Worm (Caenorhabditis elegans) whole organism, L1 larva: Measurements from ENCODE around the gene srlf-37.

Experiments used
- C16A3.4 ChIP-seq: fragments of 150-350 bp; optimal IDR thresholded peaks from 2 replicates; lab custom pipeline; 2014; ENCODE audit warnings: missing biosample characterization, missing genetic modification characterization
- dsc-1 ChIP-seq: sonication (generic microtip); optimal IDR thresholded peaks from 2 replicates; lab custom pipeline; 2016; ENCODE audit warnings: mild to moderate bottlenecking, missing genetic modification characterization, missing compliant biosample characterization
- fkh-10 ChIP-seq: sonication (generic microtip); optimal IDR thresholded peaks from 2 replicates; lab custom pipeline; 2017; ENCODE audit warnings: missing biosample characterization, missing genetic modification reagents, missing genetic modification characterization
- fkh-8 ChIP-seq: sonication (generic microtip); optimal IDR thresholded peaks from 2 replicates; lab custom pipeline; 2016; ENCODE audit warnings: mild to moderate bottlenecking, missing genetic modification characterization, missing compliant biosample characterization
- hlh-17 ChIP-seq: fragments of 200-800 bp; sonication (Bioruptor generic); optimal IDR thresholded peaks from 2 replicates; lab custom pipeline; 2018; ENCODE audit warnings: missing genetic modification characterization, mild to moderate bottlenecking, missing compliant biosample characterization, moderate library complexity, borderline replicate concordance
- isw-1 ChIP-seq: fragments of 200-800 bp; sonication (Bioruptor generic); IDR thresholded peaks from 2 replicates; pipeline ENCODE4 v1.3.6; 2022; ENCODE audit warnings: missing genetic modification characterization, missing compliant biosample characterization
- lsy-2 ChIP-seq, 2 experiments: fragments of 150-350 bp; optimal IDR thresholded peaks; 2 replicates each; lab custom pipeline; 2014; ENCODE audit warnings: missing biosample characterization in 2 of 2, missing genetic modification characterization in 2 of 2
- mdl-1 ChIP-seq, 2 experiments: fragments of 150-350 bp; optimal IDR thresholded peaks; 2 replicates each; lab custom pipeline; 2014 to 2017; ENCODE audit warnings: missing biosample characterization in 2 of 2, missing genetic modification characterization in 2 of 2, inconsistent platforms in 1 of 2
- sptf-1 ChIP-seq: fragments of 150-350 bp; optimal IDR thresholded peaks from 2 replicates; lab custom pipeline; 2014; ENCODE audit warnings: missing biosample characterization, missing genetic modification characterization
- ztf-11 ChIP-seq, 2 experiments: sonication (generic microtip); optimal IDR thresholded peaks; 2 replicates each; lab custom pipeline; 2016 to 2017; ENCODE audit warnings: missing genetic modification characterization in 2 of 2, missing biosample characterization in 1 of 2, missing compliant biosample characterization in 1 of 2

DNA sequence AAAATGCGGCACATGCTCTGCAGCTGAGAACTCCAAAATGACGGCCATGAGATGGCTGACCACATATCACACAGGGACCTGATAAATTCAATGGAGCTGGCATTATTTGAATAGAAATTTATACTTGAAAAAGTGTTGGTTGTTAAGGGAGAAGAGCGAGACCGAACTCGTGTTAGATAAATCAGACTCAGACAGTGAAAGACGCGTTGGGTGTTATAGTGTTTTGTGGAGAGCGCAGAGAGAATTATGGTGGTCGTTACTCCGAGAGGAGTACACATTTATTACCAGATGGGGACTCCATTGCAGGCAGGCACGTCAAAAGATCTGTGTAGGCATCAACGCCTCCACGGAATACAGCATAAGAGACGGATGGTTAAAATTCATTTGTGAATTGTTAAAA is 38.7 kb upstream of the srlf-37 start, which contains the start of gene nhr-190:
- no peak for TF ChIP-seq C16A3.4 (tag; lab: Kevin White, UChicago)
- no peak for TF ChIP-seq isw-1 (GFP tag; lab: Robert Waterston, UW)
- TF ChIP-seq dsc-1 (tag; lab: Kevin White, UChicago): no peak
- TF ChIP-seq mdl-1 (tag; optimal IDR thresholded peaks at IDR 0.05; lab: Kevin White, UChicago): no peak
- TF ChIP-seq fkh-8 (tag; lab: Kevin White, UChicago): peak; percentile 41
- no peak for TF ChIP-seq lsy-2 (tag; optimal IDR thresholded peaks at IDR 0.05; lab: Kevin White, UChicago)
- no peak for TF ChIP-seq fkh-10 (GFP tag; lab: Kevin White, UChicago)
- TF ChIP-seq hlh-17: no peak
- no peak for TF ChIP-seq ztf-11 (tag; optimal IDR thresholded peaks at IDR 0.05; lab: Kevin White, UChicago)
- TF ChIP-seq sptf-1 (tag; lab: Kevin White, UChicago): no peak
